Fruit fly (Drosophila melanogaster) whole organism, embryonic: ENCODE results near the gene CG14352.

Experiments used
- Asciz ChIP-seq: fragments of 200-800 bp; sonication (Bioruptor generic); optimal IDR thresholded peaks from 2 replicates; lab custom pipeline; 2017; ENCODE audit warnings: missing biosample characterization, mild to moderate bottlenecking, missing genetic modification characterization, missing genetic modification reagents
- CG12942 ChIP-seq: fragments of 200-800 bp; sonication (Bioruptor generic); optimal IDR thresholded peaks from 3 replicates; lab custom pipeline; 2016; ENCODE audit warnings: missing biosample characterization, missing genetic modification characterization
- CG17802 ChIP-seq: fragments of 200-800 bp; sonication (Bioruptor generic); optimal IDR thresholded peaks from 2 replicates; lab custom pipeline; 2018; ENCODE audit warnings: missing biosample characterization, mild to moderate bottlenecking, missing genetic modification characterization, moderate library complexity
- CG8478 ChIP-seq: fragments of >200 bp; optimal IDR thresholded peaks from 2 replicates; lab custom pipeline; 2018
- Lpt ChIP-seq: fragments of >200 bp; optimal IDR thresholded peaks from 2 replicates; lab custom pipeline; 2018; ENCODE audit warnings: missing biosample characterization, missing genetic modification characterization
- ash1 ChIP-seq: fragments of 200-800 bp; sonication (Bioruptor generic); optimal IDR thresholded peaks from 2 replicates; lab custom pipeline; 2018; ENCODE audit warnings: missing biosample characterization, mild to moderate bottlenecking, missing genetic modification characterization
- crol ChIP-seq: fragments of 200-800 bp; sonication (Bioruptor generic); IDR thresholded peaks from 2 replicates; pipeline ENCODE4 v1.3.6; 2022; ENCODE audit warnings: missing biosample characterization, missing genetic modification characterization
- kni ChIP-seq: fragments of 200-800 bp; sonication (Bioruptor generic); optimal IDR thresholded peaks from 3 replicates; lab custom pipeline; 2017; ENCODE audit warnings: mild to moderate bottlenecking, missing biosample characterization, missing genetic modification reagents, missing genetic modification characterization
- ranshi ChIP-seq: fragments of 200-800 bp; sonication (Bioruptor generic); IDR thresholded peaks from 2 replicates; pipeline ENCODE4 v1.3.6; 2022; ENCODE audit warnings: missing biosample characterization, missing genetic modification characterization
- salm ChIP-seq: fragments of 200-800 bp; sonication (Bioruptor generic); optimal IDR thresholded peaks from 2 replicates; lab custom pipeline; 2018; ENCODE audit warnings: missing biosample characterization, mild to moderate bottlenecking, missing genetic modification characterization
- z ChIP-seq: fragments of 200-800 bp; sonication (Bioruptor generic); IDR thresholded peaks from 3 replicates; pipeline ENCODE4 v1.3.6; 2022; ENCODE audit warnings: missing biosample characterization, missing genetic modification characterization

- TF ChIP-seq ranshi (GFP tag; lab: Robert Waterston, UW), result 0 out of 2 replicates have a peak, but pooled peaks have one; percentile 29
- TF ChIP-seq Asciz, result no peak
- no peak for TF ChIP-seq Lpt (GFP tag; lab: Kevin White, UChicago)
- no peak for TF ChIP-seq CG12942
- TF ChIP-seq CG8478 (lab: Kevin White, UChicago), result no peak
- 0 out of 2 replicates have a peak, but pooled peaks have one; percentile 28 for TF ChIP-seq crol
- TF ChIP-seq z, result no peak
- no peak for TF ChIP-seq ash1
- no peak for TF ChIP-seq CG17802 (tag; lab: Kevin White, UChicago)
- TF ChIP-seq kni (GFP tag; lab: Kevin White, UChicago), result peak; percentile 86
- no peak for TF ChIP-seq salm
Measured at dm6 chr2L:1596693-1597092, 14.5 kb upstream of the CG14352 start.
